Worm (Caenorhabditis elegans) whole organism, mixed stage, embryonic: ENCODE measurements around the gene lron-12.

ENCODE experiments used
- blmp-1 ChIP-seq: fragments of 150-350 bp; optimal IDR thresholded peaks from 2 replicates; lab custom pipeline; 2014; ENCODE audit warnings: missing biosample characterization, missing genetic modification characterization
- ceh-39 ChIP-seq: fragments of 150-350 bp; optimal IDR thresholded peaks from 2 replicates; lab custom pipeline; 2014; ENCODE audit warnings: missing biosample characterization, missing genetic modification characterization
- elt-3 ChIP-seq: fragments of 150-350 bp; optimal IDR thresholded peaks from 2 replicates; lab custom pipeline; 2014; ENCODE audit warnings: missing biosample characterization, missing genetic modification characterization
- flh-1 ChIP-seq: fragments of 200-800 bp; sonication (Bioruptor generic); optimal IDR thresholded peaks from 2 replicates; lab custom pipeline; 2018; ENCODE audit warnings: mild to moderate bottlenecking, missing genetic modification characterization, moderate library complexity, missing compliant biosample characterization
- ham-2 ChIP-seq: fragments of 200-800 bp; sonication (Bioruptor generic); optimal IDR thresholded peaks from 2 replicates; lab custom pipeline; 2018; ENCODE audit warnings: mild to moderate bottlenecking, missing genetic modification characterization, missing compliant biosample characterization
- lin-13 ChIP-seq: fragments of 150-350 bp; optimal IDR thresholded peaks from 2 replicates; lab custom pipeline; 2014; ENCODE audit warnings: missing biosample characterization, missing genetic modification characterization
- mab-5 ChIP-seq: fragments of 150-350 bp; optimal IDR thresholded peaks from 2 replicates; lab custom pipeline; 2014; ENCODE audit warnings: missing biosample characterization, missing genetic modification characterization
- mep-1 ChIP-seq: fragments of 150-350 bp; optimal IDR thresholded peaks from 2 replicates; lab custom pipeline; 2017; ENCODE audit warnings: missing biosample characterization, missing genetic modification reagents, missing genetic modification characterization, inconsistent platforms
- nhr-12 ChIP-seq: fragments of 150-350 bp; optimal IDR thresholded peaks from 2 replicates; lab custom pipeline; 2014; ENCODE audit warnings: missing biosample characterization, missing genetic modification characterization
- nhr-28 ChIP-seq: fragments of 150-350 bp; optimal IDR thresholded peaks from 2 replicates; lab custom pipeline; 2014; ENCODE audit warnings: missing biosample characterization, missing genetic modification characterization
- pha-4 ChIP-seq: fragments of 150-350 bp; optimal IDR thresholded peaks from 2 replicates; lab custom pipeline; 2018; ENCODE audit warnings: missing biosample characterization, missing genetic modification reagents, missing genetic modification characterization
- snpc-4 ChIP-seq: fragments of 150-350 bp; optimal IDR thresholded peaks from 2 replicates; lab custom pipeline; 2014; ENCODE audit warnings: missing biosample characterization, missing genetic modification characterization
- tbx-8 ChIP-seq: fragments of 200-800 bp; sonication (Bioruptor generic); optimal IDR thresholded peaks from 2 replicates; lab custom pipeline; 2018; ENCODE audit warnings: mild to moderate bottlenecking, missing genetic modification characterization, moderate library complexity, missing compliant biosample characterization
- unc-62 ChIP-seq: fragments of 150-350 bp; optimal IDR thresholded peaks from 2 replicates; lab custom pipeline; 2014; ENCODE audit warnings: missing biosample characterization, missing genetic modification reagents, missing genetic modification characterization

DNA sequence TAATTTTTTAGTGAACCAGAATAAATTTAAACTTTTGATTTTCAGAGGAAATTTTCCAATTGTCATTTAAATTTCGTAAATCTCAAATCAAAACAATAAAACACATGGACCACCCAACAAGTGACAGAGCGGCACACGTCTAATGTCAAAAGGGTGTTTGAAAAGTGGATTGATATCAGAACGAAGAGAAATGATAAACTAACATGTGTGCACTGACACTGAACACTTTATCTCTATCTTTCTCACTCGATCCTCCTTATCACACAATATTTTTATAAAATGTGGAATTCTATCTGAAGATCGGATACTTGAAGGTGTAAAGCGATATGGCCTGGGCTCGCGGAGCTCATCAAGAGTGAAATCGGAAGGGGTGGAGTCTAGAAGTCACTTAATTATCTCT, 1.3 kb upstream of the lron-12 start:
- TF ChIP-seq elt-3 (tag; lab: Kevin White, UChicago) (no peak), tbx-8 (GFP tag; lab: Kevin White, UChicago) (no peak), ceh-39 (no peak), pha-4 (tag; lab: Kevin White, UChicago) (no peak), lin-13 (tag; lab: Kevin White, UChicago) (no peak), ham-2 (GFP tag; lab: Kevin White, UChicago) (no peak), nhr-12 (tag; lab: Kevin White, UChicago) (no peak), snpc-4 (tag; lab: Kevin White, UChicago) (no peak), mep-1 (tag; lab: Kevin White, UChicago) (no peak), unc-62 (GFP tag; lab: Kevin White, UChicago) (peak; percentile 57), mab-5 (tag; lab: Kevin White, UChicago) (no peak), nhr-28 (tag; lab: Kevin White, UChicago) (no peak), blmp-1 (no peak), flh-1 (GFP tag; lab: Kevin White, UChicago) (no peak)
